Fruit fly (Drosophila melanogaster) whole organism, embryonic: Measurements from ENCODE around the gene Ugt35A1.

Source experiments
- Antp ChIP-seq: fragments of 200-800 bp; sonication (Bioruptor generic); optimal IDR thresholded peaks from 3 replicates; lab custom pipeline; 2016; ENCODE audit warnings: missing biosample characterization, missing genetic modification characterization
- Atf6 ChIP-seq: fragments of 200-800 bp; sonication (Bioruptor generic); IDR thresholded peaks from 2 replicates; pipeline ENCODE4 v1.3.6; 2022; ENCODE audit warnings: missing biosample characterization, missing genetic modification characterization
- CG10431 ChIP-seq: fragments of 200-800 bp; sonication (Bioruptor generic); optimal IDR thresholded peaks from 3 replicates; lab custom pipeline; 2018; ENCODE audit warnings: missing biosample characterization, mild to moderate bottlenecking, missing genetic modification characterization
- CG10959 ChIP-seq: fragments of 200-800 bp; sonication (Bioruptor generic); IDR thresholded peaks from 2 replicates; pipeline ENCODE4 v1.3.6; 2022; ENCODE audit warnings: missing biosample characterization, missing genetic modification characterization
- CG1233 ChIP-seq: fragments of 200-800 bp; sonication (Bioruptor generic); optimal IDR thresholded peaks from 4 replicates; lab custom pipeline; 2018; ENCODE audit warnings: missing biosample characterization, mild to moderate bottlenecking, missing genetic modification characterization
- CG12942 ChIP-seq: fragments of 200-800 bp; sonication (Bioruptor generic); optimal IDR thresholded peaks from 3 replicates; lab custom pipeline; 2016; ENCODE audit warnings: missing biosample characterization, missing genetic modification characterization
- CG13775 ChIP-seq: fragments of 200-800 bp; sonication (Bioruptor generic); optimal IDR thresholded peaks from 3 replicates; lab custom pipeline; 2017; ENCODE audit warnings: missing biosample characterization, mild to moderate bottlenecking, missing genetic modification characterization
- CG14014 ChIP-seq: fragments of 200-800 bp; sonication (Bioruptor generic); IDR thresholded peaks from 2 replicates; pipeline ENCODE4 v1.3.6; 2022; ENCODE audit warnings: missing biosample characterization, missing genetic modification characterization
- CG14667 ChIP-seq: fragments of 200-800 bp; sonication (Bioruptor generic); IDR thresholded peaks from 2 replicates; pipeline ENCODE4 v1.3.6; 2022; ENCODE audit warnings: missing biosample characterization, missing genetic modification characterization
- CG14965 ChIP-seq: fragments of 200-800 bp; sonication (Bioruptor generic); optimal IDR thresholded peaks from 2 replicates; lab custom pipeline; 2016; ENCODE audit warnings: missing biosample characterization, missing genetic modification characterization, borderline replicate concordance
- CG16779 ChIP-seq: fragments of 200-800 bp; sonication (Bioruptor generic); IDR thresholded peaks from 2 replicates; pipeline ENCODE4 v1.3.6; 2022; ENCODE audit warnings: missing biosample characterization, missing genetic modification characterization
- CG17359 ChIP-seq: fragments of 200-800 bp; sonication (Bioruptor generic); optimal IDR thresholded peaks from 3 replicates; lab custom pipeline; 2018; ENCODE audit warnings: missing biosample characterization, mild to moderate bottlenecking, missing genetic modification characterization, moderate library complexity
- CG17385 ChIP-seq: fragments of 200-800 bp; sonication (Bioruptor generic); optimal IDR thresholded peaks from 3 replicates; lab custom pipeline; 2018; ENCODE audit warnings: missing biosample characterization, mild to moderate bottlenecking, missing genetic modification characterization
- CG18599 ChIP-seq: fragments of 200-800 bp; sonication (Bioruptor generic); optimal IDR thresholded peaks from 3 replicates; lab custom pipeline; 2017; ENCODE audit warnings: missing biosample characterization, missing genetic modification characterization, mild to moderate bottlenecking, moderate library complexity, missing genetic modification reagents
- CG2202 ChIP-seq: fragments of 200-800 bp; sonication (Bioruptor generic); optimal IDR thresholded peaks from 2 replicates; lab custom pipeline; 2018; ENCODE audit warnings: missing biosample characterization, mild to moderate bottlenecking, missing genetic modification characterization
- CG2875 ChIP-seq: fragments of 200-800 bp; sonication (Bioruptor generic); optimal IDR thresholded peaks from 2 replicates; lab custom pipeline; 2017; ENCODE audit warnings: missing biosample characterization, mild to moderate bottlenecking, missing genetic modification characterization, missing genetic modification reagents
- CG32772 ChIP-seq: fragments of 200-800 bp; sonication (Bioruptor generic); IDR thresholded peaks from 2 replicates; pipeline ENCODE4 v1.3.6; 2022; ENCODE audit warnings: missing biosample characterization, missing genetic modification characterization
- CG3407 ChIP-seq: fragments of 200-800 bp; sonication (Bioruptor generic); optimal IDR thresholded peaks from 2 replicates; lab custom pipeline; 2018; ENCODE audit warnings: missing biosample characterization, mild to moderate bottlenecking, missing genetic modification characterization
- CG4854 ChIP-seq: fragments of 200-800 bp; sonication (Bioruptor generic); optimal IDR thresholded peaks from 2 replicates; lab custom pipeline; 2016; ENCODE audit warnings: missing biosample characterization, missing genetic modification characterization, inconsistent platforms
- CG6254 ChIP-seq: fragments of 200-800 bp; sonication (Bioruptor generic); optimal IDR thresholded peaks from 3 replicates; lab custom pipeline; 2017; ENCODE audit warnings: mild to moderate bottlenecking, missing biosample characterization, missing genetic modification reagents, missing genetic modification characterization
- CG6813 ChIP-seq: fragments of 200-800 bp; sonication (Bioruptor generic); optimal IDR thresholded peaks from 2 replicates; lab custom pipeline; 2017; ENCODE audit warnings: missing biosample characterization, missing genetic modification characterization, mild to moderate bottlenecking, moderate library complexity, missing genetic modification reagents
- CG8924 ChIP-seq: fragments of 200-800 bp; optimal IDR thresholded peaks from 3 replicates; lab custom pipeline; 2019; ENCODE audit warnings: missing biosample characterization, mild to moderate bottlenecking, missing genetic modification characterization, moderate library complexity
- CG9727 ChIP-seq: fragments of 200-800 bp; sonication (Bioruptor generic); optimal IDR thresholded peaks from 3 replicates; lab custom pipeline; 2017; ENCODE audit warnings: missing biosample characterization, mild to moderate bottlenecking, missing genetic modification characterization
- CG9876 ChIP-seq: fragments of 200-800 bp; sonication (Bioruptor generic); optimal IDR thresholded peaks from 2 replicates; lab custom pipeline; 2016; ENCODE audit warnings: missing biosample characterization, missing genetic modification characterization
- GATAe ChIP-seq: fragments of 200-800 bp; sonication (Bioruptor generic); conservative IDR thresholded peaks from 2 replicates; pipeline ENCODE4 v1.3.6; 2022; ENCODE audit warnings: missing biosample characterization, missing genetic modification characterization
- Kr ChIP-seq: fragments of 200-800 bp; sonication (Bioruptor generic); optimal IDR thresholded peaks from 2 replicates; lab custom pipeline; 2017; ENCODE audit warnings: missing biosample characterization, mild to moderate bottlenecking, missing genetic modification characterization
- MTF-1 ChIP-seq: fragments of 200-800 bp; sonication (Bioruptor generic); optimal IDR thresholded peaks from 2 replicates; lab custom pipeline; 2018; ENCODE audit warnings: missing biosample characterization, mild to moderate bottlenecking, missing genetic modification characterization, borderline replicate concordance
- Myb ChIP-seq: fragments of 200-800 bp; sonication (Bioruptor generic); optimal IDR thresholded peaks from 2 replicates; lab custom pipeline; 2016; ENCODE audit warnings: missing biosample characterization, missing genetic modification characterization
- Oli ChIP-seq: fragments of 200-800 bp; sonication (Bioruptor generic); optimal IDR thresholded peaks from 2 replicates; lab custom pipeline; 2018; ENCODE audit warnings: missing biosample characterization, mild to moderate bottlenecking, missing genetic modification characterization, moderate library complexity
- Poxn ChIP-seq: fragments of 200-800 bp; sonication (Bioruptor generic); IDR thresholded peaks from 2 replicates; pipeline ENCODE4 v1.3.6; 2022; ENCODE audit warnings: missing biosample characterization, missing genetic modification characterization
- Stat92E ChIP-seq, 3 experiments: fragments of >200 bp in 2 of 3; fragments of 200-800 bp in 1 of 3; sonication (Bioruptor generic) in 1 of 3; optimal IDR thresholded peaks; 2 replicates each; lab custom pipeline; 2017 to 2019; ENCODE audit warnings: missing biosample characterization in 3 of 3, missing genetic modification characterization in 3 of 3, mild to moderate bottlenecking in 1 of 3, moderate library complexity in 1 of 3
- YL-1 ChIP-seq: fragments of 200-800 bp; sonication (Bioruptor generic); optimal IDR thresholded peaks from 3 replicates; lab custom pipeline; 2017; ENCODE audit warnings: missing biosample characterization, mild to moderate bottlenecking, missing genetic modification characterization
- ab ChIP-seq: fragments of 200-800 bp; sonication (Bioruptor generic); optimal IDR thresholded peaks from 2 replicates; lab custom pipeline; 2016; ENCODE audit warnings: missing biosample characterization, missing genetic modification characterization
- ap ChIP-seq: fragments of 200-800 bp; sonication (Bioruptor generic); IDR thresholded peaks from 2 replicates; pipeline ENCODE4 v1.3.6; 2022; ENCODE audit warnings: missing biosample characterization, missing genetic modification characterization
- btn ChIP-seq: fragments of 200-800 bp; sonication (Bioruptor generic); optimal IDR thresholded peaks from 2 replicates; lab custom pipeline; 2016; ENCODE audit warnings: missing biosample characterization, missing genetic modification characterization
- cad ChIP-seq: fragments of >200 bp; optimal IDR thresholded peaks from 2 replicates; lab custom pipeline; 2017; ENCODE audit warnings: missing biosample characterization, missing genetic modification characterization
- chn ChIP-seq: fragments of 200-800 bp; sonication (Bioruptor generic); optimal IDR thresholded peaks from 2 replicates; lab custom pipeline; 2016; ENCODE audit warnings: missing biosample characterization, missing genetic modification characterization
- croc ChIP-seq: fragments of 200-800 bp; sonication (Bioruptor generic); conservative IDR thresholded peaks from 3 replicates; pipeline ENCODE4 v1.3.6; 2022; ENCODE audit warnings: missing biosample characterization, missing genetic modification characterization
- exex ChIP-seq: fragments of 200-800 bp; sonication (Bioruptor generic); optimal IDR thresholded peaks from 4 replicates; lab custom pipeline; 2018; ENCODE audit warnings: missing biosample characterization, mild to moderate bottlenecking, missing genetic modification characterization, moderate library complexity
- klu ChIP-seq: fragments of 200-800 bp; sonication (Bioruptor generic); IDR thresholded peaks from 2 replicates; pipeline ENCODE4 v1.3.6; 2022; ENCODE audit warnings: missing biosample characterization, missing genetic modification characterization
- lov ChIP-seq, 2 experiments: fragments of 200-800 bp in 1 of 2; fragments of >200 bp in 1 of 2; sonication (Bioruptor generic) in 1 of 2; IDR thresholded peaks in 1 of 2; optimal IDR thresholded peaks in 1 of 2; 2 replicates in 1 of 2; 3 replicates in 1 of 2; pipeline versions ENCODE4 v1.3.6 to Lab custom; 2017 to 2022; ENCODE audit warnings: missing biosample characterization in 1 of 2, missing genetic modification characterization in 1 of 2
- mirr ChIP-seq: fragments of 200-800 bp; sonication (Bioruptor generic); optimal IDR thresholded peaks from 3 replicates; lab custom pipeline; 2018; ENCODE audit warnings: missing biosample characterization, mild to moderate bottlenecking, missing genetic modification characterization
- sd ChIP-seq: fragments of 200-800 bp; sonication (Bioruptor generic); optimal IDR thresholded peaks from 3 replicates; lab custom pipeline; 2018; ENCODE audit warnings: missing biosample characterization, mild to moderate bottlenecking, missing genetic modification characterization, moderate library complexity
- tgo ChIP-seq: fragments of 200-800 bp; sonication (Bioruptor generic); IDR thresholded peaks from 3 replicates; pipeline ENCODE4 v1.3.6; 2022; ENCODE audit warnings: missing biosample characterization, missing genetic modification characterization
- tll ChIP-seq, 2 experiments: fragments of 200-800 bp in 1 of 2; fragments of >200 bp in 1 of 2; sonication (Bioruptor generic) in 1 of 2; optimal IDR thresholded peaks; 2 replicates each; lab custom pipeline; 2017 to 2019; ENCODE audit warnings: missing biosample characterization in 2 of 2, missing genetic modification characterization in 2 of 2, mild to moderate bottlenecking in 1 of 2, moderate library complexity in 1 of 2
- ttk ChIP-seq: fragments of 200-800 bp; sonication (Bioruptor generic); IDR thresholded peaks from 2 replicates; pipeline ENCODE4 v2.1.2; 2022; ENCODE audit warnings: missing biosample characterization, missing genetic modification characterization
- tup ChIP-seq: fragments of 200-800 bp; sonication (Bioruptor generic); optimal IDR thresholded peaks from 2 replicates; lab custom pipeline; 2016; ENCODE audit warnings: missing biosample characterization, mild to moderate bottlenecking, missing genetic modification characterization, moderate library complexity

Gene Ugt35A1

dm6 chr3R:11221437-11222230, 49.2 kb upstream of the Ugt35A1 start, which contains the start of the genes CG6693 and RpL3 (continued):
- peak; percentile 55 for TF ChIP-seq ttk (GFP tag; lab: Robert Waterston, UW)
- TF ChIP-seq CG18599 (GFP tag; lab: Kevin White, UChicago) = peak; percentile 72
- TF ChIP-seq Stat92E (GFP tag; optimal IDR thresholded peaks at IDR 0.05; lab: Kevin White, UChicago) = peak in 1 of 3 experiments; percentile 91
- no peak for TF ChIP-seq Poxn (GFP tag; lab: Robert Waterston, UW)
- TF ChIP-seq CG14014 (GFP tag; lab: Robert Waterston, UW) = peak; percentile 72; the same call in 1 of the 2 replicates
- TF ChIP-seq cad (GFP tag; lab: Kevin White, UChicago) = no peak
- TF ChIP-seq CG2875 (GFP tag; lab: Kevin White, UChicago) = peak; percentile 87
- no peak for TF ChIP-seq CG14667 (GFP tag; lab: Robert Waterston, UW)
- TF ChIP-seq CG8924 = peak; percentile 86
- TF ChIP-seq tll (GFP tag; optimal IDR thresholded peaks at IDR 0.05; lab: Kevin White, UChicago) = no peak
- peak; percentile 43 for TF ChIP-seq chn
- TF ChIP-seq btn (GFP tag; lab: Kevin White, UChicago) = peak; percentile 47
- peak; percentile 40; the same call in 1 of the 2 replicates for TF ChIP-seq CG10959 (GFP tag; lab: Robert Waterston, UW)
- peak; percentile 76 for TF ChIP-seq CG4854 (GFP tag; lab: Kevin White, UChicago)
- TF ChIP-seq CG12942 (GFP tag; lab: Kevin White, UChicago) = peak; percentile 19
- TF ChIP-seq CG6254 (GFP tag; lab: Kevin White, UChicago) = peak; percentile 45
- TF ChIP-seq CG16779 (GFP tag; lab: Robert Waterston, UW) = peak; percentile 80
- TF ChIP-seq Atf6 (GFP tag; lab: Robert Waterston, UW) = peak; percentile 81
- TF ChIP-seq CG6813 = peak; percentile 90
- peak; percentile 84 for TF ChIP-seq CG17359
- no peak for TF ChIP-seq Kr (GFP tag; lab: Kevin White, UChicago)
- TF ChIP-seq CG32772 (GFP tag; lab: Robert Waterston, UW) = no peak
- TF ChIP-seq CG1233 (GFP tag; lab: Kevin White, UChicago) = peak; percentile 79
- peak; percentile 40 for TF ChIP-seq sd (tag; lab: Kevin White, UChicago)
- TF ChIP-seq CG9876 = peak; percentile 71
- peak; percentile 75 for TF ChIP-seq exex (tag; lab: Kevin White, UChicago)
- TF ChIP-seq Antp (GFP tag; lab: Kevin White, UChicago) = no peak
- TF ChIP-seq CG9727 = peak; percentile 77
- TF ChIP-seq klu = no peak
- TF ChIP-seq CG13775 = peak; percentile 74
- TF ChIP-seq Myb (GFP tag; lab: Kevin White, UChicago) = peak; percentile 48
- peak; percentile 67 for TF ChIP-seq Oli (tag; lab: Kevin White, UChicago)
- TF ChIP-seq croc (GFP tag; lab: Robert Waterston, UW) = no peak
- TF ChIP-seq tup (GFP tag; lab: Kevin White, UChicago) = no peak
- TF ChIP-seq tgo = peak; percentile 22; the same call in 1 of the 3 replicates
- no peak for TF ChIP-seq GATAe (GFP tag; lab: Robert Waterston, UW)
- peak; percentile 73 for TF ChIP-seq CG3407 (GFP tag; lab: Kevin White, UChicago)
- TF ChIP-seq ab = peak; percentile 38
- TF ChIP-seq CG2202 (tag; lab: Kevin White, UChicago) = peak; percentile 70
- TF ChIP-seq ap (GFP tag; lab: Robert Waterston, UW) = peak; percentile 43; the same call in 1 of the 2 replicates
- TF ChIP-seq YL-1 (GFP tag; lab: Kevin White, UChicago) = peak; percentile 98
- TF ChIP-seq CG17385 (GFP tag; lab: Kevin White, UChicago) = peak; percentile 88
- peak; percentile 88 for TF ChIP-seq CG10431 (GFP tag; lab: Kevin White, UChicago)
- peak; percentile 96 for TF ChIP-seq MTF-1
- no peak for TF ChIP-seq lov (optimal IDR thresholded peaks at IDR 0.05; lab: Kevin White, UChicago)
- TF ChIP-seq lov (GFP tag; IDR thresholded peaks at IDR 0.05; lab: Robert Waterston, UW) = peak; percentile 91
- peak; percentile 28 for TF ChIP-seq CG14965 (GFP tag; lab: Kevin White, UChicago)
- peak; percentile 90 for TF ChIP-seq mirr (GFP tag; lab: Kevin White, UChicago)
